Worm (Caenorhabditis elegans): ENCODE measurements around the gene F59C12.4.

Gene F59C12.4

ce11 chrX:16604566-16604965, 2.1 kb upstream of the F59C12.4 start (continued):
- TF ChIP-seq ahr-1 (tag; optimal IDR thresholded peaks at IDR 0.05) = peak; percentile 26
- TF ChIP-seq mec-3 (tag; optimal IDR thresholded peaks at IDR 0.05; ENCODE audit: borderline replicate concordance) = no peak
- TF ChIP-seq hlh-30 (tag; optimal IDR thresholded peaks at IDR 0.05; ENCODE audit: insufficient read depth) = peak; percentile 73
- TF ChIP-seq unc-86 (tag; optimal IDR thresholded peaks at IDR 0.05) = peak; percentile 46
- no peak for TF ChIP-seq sox-2 (GFP tag; IDR thresholded peaks at IDR 0.05)
- TF ChIP-seq pha-2 (tag; optimal IDR thresholded peaks at IDR 0.05) = peak; percentile 11
- TF ChIP-seq dmd-4 (tag; optimal IDR thresholded peaks at IDR 0.05; ENCODE audit: borderline replicate concordance) = peak; percentile 16
- peak; percentile 66 for TF ChIP-seq madf-2 (tag; optimal IDR thresholded peaks at IDR 0.05)
- peak; percentile 14 for TF ChIP-seq lin-11 (tag; optimal IDR thresholded peaks at IDR 0.05)
- no peak for TF ChIP-seq ceh-34 (tag; optimal IDR thresholded peaks at IDR 0.05)
- no peak for TF ChIP-seq C08G9.2 (tag; optimal IDR thresholded peaks at IDR 0.05)
- TF ChIP-seq fkh-10 (GFP tag; optimal IDR thresholded peaks at IDR 0.05) = no peak
- peak; percentile 19 for TF ChIP-seq ceh-14 (tag; optimal IDR thresholded peaks at IDR 0.05)
- no peak for TF ChIP-seq T23F11.4 (GFP tag; optimal IDR thresholded peaks at IDR 0.05)
- TF ChIP-seq ceh-24 (tag; optimal IDR thresholded peaks at IDR 0.05) = peak; percentile 20
- peak; percentile 44 for TF ChIP-seq nfya-1 (tag; optimal IDR thresholded peaks at IDR 0.05)
- TF ChIP-seq unc-55 (GFP tag; optimal IDR thresholded peaks at IDR 0.05) = no peak
- TF ChIP-seq elt-4 (tag; optimal IDR thresholded peaks at IDR 0.05) = no peak
- peak; percentile 55 for TF ChIP-seq K09A11.1 (tag; optimal IDR thresholded peaks at IDR 0.05; ENCODE audit: insufficient read depth)
- no peak for TF ChIP-seq pqm-1 (tag; optimal IDR thresholded peaks at IDR 0.05)

- TF ChIP-seq unc-86 (tag; optimal IDR thresholded peaks at IDR 0.05) (no peak), hlh-15 (tag; optimal IDR thresholded peaks at IDR 0.05) (no peak), ceh-22 (tag; optimal IDR thresholded peaks at IDR 0.05) (no peak), ztf-16 (tag; optimal IDR thresholded peaks at IDR 0.05) (no peak), ref-2 (tag; optimal IDR thresholded peaks at IDR 0.05) (no peak), pqm-1 (tag; optimal IDR thresholded peaks at IDR 0.05) (no peak), elt-2 (tag; optimal IDR thresholded peaks at IDR 0.05) (no peak), unc-55 (GFP tag; optimal IDR thresholded peaks at IDR 0.05) (no peak), unc-42 (tag; optimal IDR thresholded peaks at IDR 0.05) (no peak), hlh-13 (GFP tag; optimal IDR thresholded peaks at IDR 0.05) (no peak), dve-1 (tag; optimal IDR thresholded peaks at IDR 0.05) (no peak), unc-3 (GFP tag; conservative IDR thresholded peaks at IDR 0.05) (no peak), unc-3 (tag; optimal IDR thresholded peaks at IDR 0.05) (no peak), pag-3 (tag; optimal IDR thresholded peaks at IDR 0.05; ENCODE audit: borderline replicate concordance) (no peak), C38D4.7 (GFP tag; optimal IDR thresholded peaks at IDR 0.05) (no peak), ceh-2 (tag; optimal IDR thresholded peaks at IDR 0.05) (no peak), gmeb-2 (tag; optimal IDR thresholded peaks at IDR 0.05) (no peak), ceh-34 (tag; optimal IDR thresholded peaks at IDR 0.05) (no peak), hlh-6 (tag; optimal IDR thresholded peaks at IDR 0.05) (no peak), ahr-1 (tag; optimal IDR thresholded peaks at IDR 0.05) (no peak)
These were observed 1.7 kb upstream of the F59C12.4 start for ce11 chrX:16604096-16604495.

DNA sequence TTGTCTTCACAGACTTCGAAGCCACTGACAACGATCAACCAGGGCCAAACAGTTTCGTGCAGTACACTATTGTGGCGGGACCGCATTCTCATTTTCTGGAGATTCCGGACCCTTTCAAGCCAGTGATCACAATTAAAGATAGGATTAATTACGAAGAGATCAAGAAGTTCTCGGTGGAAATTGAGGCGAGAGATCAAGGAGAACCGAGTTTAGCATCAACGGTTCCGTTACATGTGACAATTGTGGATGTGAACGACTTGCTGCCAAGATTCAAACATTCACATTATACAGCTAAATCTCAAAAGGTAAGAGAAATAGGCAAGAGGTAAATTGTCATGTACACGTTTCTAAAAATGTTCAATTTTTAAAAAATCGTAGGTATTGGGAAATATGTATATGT, 4.6 kb downstream of the F59C12.4 start:
- TF ChIP-seq pha-2 (tag; optimal IDR thresholded peaks at IDR 0.05) (no peak), sdc-2 (tag; optimal IDR thresholded peaks at IDR 0.05) (no peak), pros-1 (tag; optimal IDR thresholded peaks at IDR 0.05) (no peak), ceh-2 (tag; optimal IDR thresholded peaks at IDR 0.05) (no peak)

ce11 chrX:16596972-16597371, 5.5 kb downstream of the F59C12.4 start:
- TF ChIP-seq ceh-34 (tag; optimal IDR thresholded peaks at IDR 0.05) (peak; percentile 6), dve-1 (tag; optimal IDR thresholded peaks at IDR 0.05) (no peak), K02D7.2 (tag; optimal IDR thresholded peaks at IDR 0.05) (no peak), fax-1 (tag; optimal IDR thresholded peaks at IDR 0.05) (no peak)
